Worm (Caenorhabditis elegans): ENCODE data around the gene F40H3.1.
A peak's percentile ranks its signal among the peaks of the same experiment; 100 is the strongest.

The F40H3.1 gene

DNA sequence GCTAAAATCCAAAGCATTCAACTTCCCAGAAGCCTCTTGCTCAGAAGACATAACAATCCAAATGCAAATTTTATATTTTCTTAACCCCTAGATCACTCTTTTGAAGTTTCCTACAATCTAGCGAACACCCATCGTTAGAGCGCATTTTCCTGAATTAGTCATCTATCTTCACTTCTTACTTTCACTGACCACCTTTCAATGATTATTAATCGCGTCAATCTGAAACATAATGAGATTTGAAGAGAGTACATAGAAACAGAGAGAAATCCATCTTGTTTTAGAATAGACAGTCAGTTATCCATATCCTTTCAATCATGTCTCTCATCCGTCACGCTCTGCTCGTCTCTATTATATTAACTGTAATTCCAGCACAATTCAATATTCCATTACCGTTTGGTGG lies 8.4 kb upstream of the F40H3.1 start, which contains the start of gene F40H3.3:
TSS of gene F40H3.3 (plus strand) at position 280 of the 400 bp plus-strand sequence.
- no peak for TF ChIP-seq eyg-1 (tag; optimal IDR thresholded peaks at IDR 0.05)
- no peak for TF ChIP-seq hlh-8 (tag; optimal IDR thresholded peaks at IDR 0.05)
- no peak for TF ChIP-seq ceh-45 (GFP tag; IDR thresholded peaks at IDR 0.05)
- TF ChIP-seq hlh-6 (tag; optimal IDR thresholded peaks at IDR 0.05): no peak
- TF ChIP-seq K09A11.1 (tag; optimal IDR thresholded peaks at IDR 0.05; ENCODE audit: insufficient read depth): no peak
- TF ChIP-seq pros-1 (tag; optimal IDR thresholded peaks at IDR 0.05): no peak
- no peak for TF ChIP-seq pag-3 (tag; optimal IDR thresholded peaks at IDR 0.05; ENCODE audit: borderline replicate concordance)
- no peak for TF ChIP-seq ama-1 (optimal IDR thresholded peaks at IDR 0.05)
- no peak for TF ChIP-seq unc-3 (GFP tag; conservative IDR thresholded peaks at IDR 0.05)
- TF ChIP-seq unc-3 (tag; optimal IDR thresholded peaks at IDR 0.05): no peak

DNA sequence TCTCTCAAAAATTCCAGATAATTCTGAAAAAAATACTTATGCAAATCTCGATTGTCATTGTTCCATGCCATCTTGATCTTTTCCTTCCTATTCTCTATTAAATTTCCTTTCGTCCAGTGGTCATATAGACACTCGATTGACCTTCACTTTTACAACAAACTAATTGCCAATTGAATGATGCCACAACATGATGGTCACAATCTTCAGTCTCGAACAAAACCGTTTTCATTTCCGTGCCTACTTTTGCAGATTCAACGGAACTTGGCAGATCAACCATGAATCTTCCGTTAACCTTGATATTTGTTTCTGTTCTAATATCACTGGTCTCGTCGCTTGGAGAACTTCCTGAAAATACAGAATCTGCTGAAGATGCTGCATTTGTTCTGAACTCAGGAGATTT lies 6.2 kb upstream of the F40H3.1 start, which contains the start of gene F40H3.2:
TSS of gene F40H3.2 (plus strand) at position 250 of the 400 bp plus-strand sequence.
- TF ChIP-seq sox-4 (tag; optimal IDR thresholded peaks at IDR 0.05) (no peak), fax-1 (tag; optimal IDR thresholded peaks at IDR 0.05) (no peak), npax-4 (tag; optimal IDR thresholded peaks at IDR 0.05) (no peak), ceh-2 (tag; optimal IDR thresholded peaks at IDR 0.05) (no peak), fkh-6 (tag; optimal IDR thresholded peaks at IDR 0.05) (no peak), C08G9.2 (tag; optimal IDR thresholded peaks at IDR 0.05) (no peak), lin-11 (tag; optimal IDR thresholded peaks at IDR 0.05) (no peak), Y22D7AL.16 (tag; optimal IDR thresholded peaks at IDR 0.05) (no peak), dmd-4 (tag; optimal IDR thresholded peaks at IDR 0.05; ENCODE audit: borderline replicate concordance) (no peak), ceh-9 (tag; optimal IDR thresholded peaks at IDR 0.05) (no peak), hlh-13 (GFP tag; optimal IDR thresholded peaks at IDR 0.05) (no peak), ahr-1 (tag; optimal IDR thresholded peaks at IDR 0.05) (no peak), gmeb-2 (tag; optimal IDR thresholded peaks at IDR 0.05) (no peak), ceh-31 (tag; optimal IDR thresholded peaks at IDR 0.05) (no peak), pha-4 (tag; optimal IDR thresholded peaks at IDR 0.05) (no peak), odd-2 (tag; optimal IDR thresholded peaks at IDR 0.05) (no peak), rnt-1 (tag; optimal IDR thresholded peaks at IDR 0.05) (no peak), che-1 (tag; optimal IDR thresholded peaks at IDR 0.05) (no peak), K09A11.1 (tag; optimal IDR thresholded peaks at IDR 0.05; ENCODE audit: insufficient read depth) (no peak)

DNA sequence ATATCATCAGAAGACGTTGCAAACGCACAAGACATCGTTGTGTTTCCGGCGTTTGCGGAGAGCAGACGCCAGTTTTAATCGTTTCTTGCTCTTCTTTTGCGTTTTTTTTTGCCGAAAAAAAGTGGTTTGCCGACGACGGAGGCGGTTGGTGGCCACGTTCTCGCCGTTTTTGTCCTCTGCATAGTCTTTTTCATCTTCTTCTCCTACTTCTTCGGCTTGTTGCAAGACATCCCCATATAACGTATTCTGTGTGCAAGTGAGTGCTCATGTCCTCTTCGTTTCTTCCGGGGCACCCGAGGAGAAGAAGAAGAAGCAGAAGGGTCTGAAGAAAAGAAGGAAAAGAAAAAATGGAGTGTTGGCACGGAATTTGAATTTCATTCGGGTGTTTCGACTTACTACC lies 4.6 kb upstream of the F40H3.1 start:
- TF ChIP-seq unc-42 (tag; optimal IDR thresholded peaks at IDR 0.05): peak; percentile 12
- TF ChIP-seq che-1 (tag; optimal IDR thresholded peaks at IDR 0.05): no peak
- no peak for TF ChIP-seq mec-3 (tag; optimal IDR thresholded peaks at IDR 0.05; ENCODE audit: borderline replicate concordance)
- no peak for TF ChIP-seq pros-1 (tag; optimal IDR thresholded peaks at IDR 0.05)
- TF ChIP-seq nhr-232 (tag; optimal IDR thresholded peaks at IDR 0.05): no peak

ce11 chrII:6176154-6176897 lies 3.3 kb upstream of the F40H3.1 start:
- no peak for TF ChIP-seq Y22D7AL.16 (tag; optimal IDR thresholded peaks at IDR 0.05)
- TF ChIP-seq T23F11.4 (GFP tag; optimal IDR thresholded peaks at IDR 0.05): no peak
- TF ChIP-seq dve-1 (tag; optimal IDR thresholded peaks at IDR 0.05): no peak
- TF ChIP-seq fax-1 (tag; optimal IDR thresholded peaks at IDR 0.05): no peak
- no peak for TF ChIP-seq ama-1 (optimal IDR thresholded peaks at IDR 0.05)
- no peak for TF ChIP-seq ref-2 (tag; optimal IDR thresholded peaks at IDR 0.05)
- no peak for TF ChIP-seq pha-2 (tag; optimal IDR thresholded peaks at IDR 0.05)
- TF ChIP-seq ceh-14 (tag; optimal IDR thresholded peaks at IDR 0.05): no peak
- no peak for TF ChIP-seq npax-4 (tag; optimal IDR thresholded peaks at IDR 0.05)
- no peak for TF ChIP-seq elt-2 (tag; optimal IDR thresholded peaks at IDR 0.05)
- TF ChIP-seq ceh-22 (tag; optimal IDR thresholded peaks at IDR 0.05): no peak
- TF ChIP-seq unc-86 (tag; optimal IDR thresholded peaks at IDR 0.05): no peak
- no peak for TF ChIP-seq eyg-1 (tag; optimal IDR thresholded peaks at IDR 0.05)
- TF ChIP-seq ceh-19 (GFP tag; optimal IDR thresholded peaks at IDR 0.05): no peak

Data from whole organism, late embryonic.